Worm (Caenorhabditis elegans) whole organism, mixed stage, embryonic: ENCODE results near the gene W06F12.2.
A peak's percentile ranks its signal among the peaks of the same experiment; 100 is the strongest.

Experiments used
- elt-3 ChIP-seq: fragments of 150-350 bp; optimal IDR thresholded peaks from 2 replicates; lab custom pipeline; 2014; ENCODE audit warnings: missing biosample characterization, missing genetic modification characterization
- flh-1 ChIP-seq: fragments of 200-800 bp; sonication (Bioruptor generic); optimal IDR thresholded peaks from 2 replicates; lab custom pipeline; 2018; ENCODE audit warnings: mild to moderate bottlenecking, missing genetic modification characterization, moderate library complexity, missing compliant biosample characterization
- lsy-2 ChIP-seq: fragments of 150-350 bp; optimal IDR thresholded peaks from 2 replicates; lab custom pipeline; 2014; ENCODE audit warnings: missing biosample characterization, missing genetic modification characterization
- mep-1 ChIP-seq: fragments of 150-350 bp; optimal IDR thresholded peaks from 2 replicates; lab custom pipeline; 2017; ENCODE audit warnings: missing biosample characterization, missing genetic modification reagents, missing genetic modification characterization, inconsistent platforms
- mls-2 ChIP-seq: sonication (generic microtip); optimal IDR thresholded peaks from 2 replicates; lab custom pipeline; 2016; ENCODE audit warnings: mild to moderate bottlenecking, missing genetic modification characterization, moderate library complexity, missing compliant biosample characterization
- nhr-2 ChIP-seq: fragments of 150-350 bp; optimal IDR thresholded peaks from 2 replicates; lab custom pipeline; 2014; ENCODE audit warnings: missing biosample characterization, missing genetic modification characterization
- nhr-237 ChIP-seq: fragments of 150-350 bp; optimal IDR thresholded peaks from 2 replicates; lab custom pipeline; 2014; ENCODE audit warnings: missing biosample characterization, missing genetic modification characterization
- nhr-28 ChIP-seq: fragments of 150-350 bp; optimal IDR thresholded peaks from 2 replicates; lab custom pipeline; 2014; ENCODE audit warnings: missing biosample characterization, missing genetic modification characterization
- nhr-76 ChIP-seq: sonication (generic microtip); optimal IDR thresholded peaks from 2 replicates; lab custom pipeline; 2017; ENCODE audit warnings: missing biosample characterization, missing genetic modification characterization
- pha-4 ChIP-seq: fragments of 150-350 bp; optimal IDR thresholded peaks from 2 replicates; lab custom pipeline; 2018; ENCODE audit warnings: missing biosample characterization, missing genetic modification reagents, missing genetic modification characterization
- snpc-4 ChIP-seq: fragments of 150-350 bp; optimal IDR thresholded peaks from 2 replicates; lab custom pipeline; 2014; ENCODE audit warnings: missing biosample characterization, missing genetic modification characterization
- sptf-1 ChIP-seq: sonication (generic microtip); optimal IDR thresholded peaks from 2 replicates; lab custom pipeline; 2017; ENCODE audit warnings: mild to moderate bottlenecking, missing genetic modification characterization, moderate library complexity, missing compliant biosample characterization
- unc-62 ChIP-seq: fragments of 150-350 bp; optimal IDR thresholded peaks from 2 replicates; lab custom pipeline; 2014; ENCODE audit warnings: missing biosample characterization, missing genetic modification reagents, missing genetic modification characterization
- ztf-11 ChIP-seq: fragments of 150-350 bp; optimal IDR thresholded peaks from 2 replicates; lab custom pipeline; 2014; ENCODE audit warnings: missing biosample characterization, missing genetic modification characterization

DNA sequence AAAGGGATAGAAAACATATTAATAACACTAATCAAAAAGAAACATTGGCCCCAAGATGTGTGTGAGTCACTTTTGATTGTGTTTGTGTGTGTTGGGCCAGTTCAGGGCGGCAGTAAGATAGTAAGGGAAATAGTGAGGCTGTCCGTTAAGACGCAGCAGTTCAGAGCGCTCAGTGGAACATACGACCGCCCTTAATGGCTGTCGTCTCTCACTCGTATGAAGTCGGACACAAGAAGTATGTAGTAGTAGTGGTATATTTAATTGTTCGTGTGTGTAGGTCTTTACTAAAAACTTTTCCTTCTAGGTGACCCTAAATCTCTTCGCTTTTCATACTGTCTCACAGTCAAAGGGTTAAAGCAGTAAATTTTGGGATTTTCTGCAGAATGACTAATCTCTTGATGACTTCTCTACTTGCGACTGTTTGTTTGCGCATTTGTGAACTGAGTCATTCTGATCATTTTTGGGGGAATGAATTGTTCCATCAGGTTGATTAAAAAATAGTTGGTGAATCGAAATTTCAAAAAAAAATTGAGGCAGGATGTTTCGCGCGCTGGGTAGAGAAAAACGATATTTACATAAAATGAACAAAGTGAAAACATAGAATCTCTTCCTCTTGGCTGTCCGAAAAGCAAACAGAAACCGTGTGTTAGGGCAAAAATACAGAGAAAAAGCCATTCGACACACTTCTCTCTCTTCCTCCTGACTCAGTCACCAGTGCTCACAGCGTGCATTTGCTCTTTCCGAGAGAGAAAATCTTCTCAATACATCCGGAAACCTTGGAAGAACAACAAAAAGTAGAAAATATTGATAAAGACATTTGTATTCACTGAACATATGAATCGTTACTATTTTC is 32.0 kb upstream of the W06F12.2 start:
- TF ChIP-seq snpc-4 (no peak), unc-62 (GFP tag; lab: Kevin White, UChicago) (no peak), nhr-76 (tag; lab: Kevin White, UChicago) (no peak), elt-3 (tag; lab: Kevin White, UChicago) (no peak), nhr-237 (tag; lab: Kevin White, UChicago) (no peak), mls-2 (peak; percentile 17), sptf-1 (tag; lab: Kevin White, UChicago) (no peak), pha-4 (tag; lab: Kevin White, UChicago) (no peak), nhr-28 (tag; lab: Kevin White, UChicago) (no peak), ztf-11 (tag; lab: Kevin White, UChicago) (no peak), nhr-2 (tag; lab: Kevin White, UChicago) (no peak), mep-1 (no peak), flh-1 (GFP tag; lab: Kevin White, UChicago) (no peak), lsy-2 (no peak)
